Worm (Caenorhabditis elegans): Measurements from ENCODE around the gene fmo-1.

ce11 chrIV:10628724-10629123 lies 32.9 kb upstream of the fmo-1 start, which contains the start of gene R09H10.5:
- TF ChIP-seq dsc-1 (tag; optimal IDR thresholded peaks at IDR 0.05) (no peak), aha-1 (tag; optimal IDR thresholded peaks at IDR 0.05) (no peak), ztf-4 (tag; optimal IDR thresholded peaks at IDR 0.05) (no peak), unc-62 (GFP tag; optimal IDR thresholded peaks at IDR 0.05) (no peak), nhr-77 (tag; optimal IDR thresholded peaks at IDR 0.05) (no peak), dpl-1 (GFP tag; optimal IDR thresholded peaks at IDR 0.05) (no peak), ama-1 (optimal IDR thresholded peaks at IDR 0.05) (no peak)

All from whole organism, L1 larva.